Worm (Caenorhabditis elegans) whole organism, L4 larva: ENCODE measurements around the gene F07G6.8.

Source experiments
- ama-1 ChIP-seq: fragments of 150-350 bp; optimal IDR thresholded peaks from 2 replicates; lab custom pipeline; 2014; ENCODE audit warnings: inconsistent platforms, mixed read lengths
- daf-19 ChIP-seq: fragments of 200-800 bp; sonication (Bioruptor generic); conservative IDR thresholded peaks from 2 replicates; pipeline ENCODE4 v1.3.6; 2022; ENCODE audit warnings: missing genetic modification characterization, missing compliant biosample characterization
- hmg-1.1 ChIP-seq: fragments of 200-800 bp; sonication (Bioruptor generic); IDR thresholded peaks from 2 replicates; pipeline ENCODE4 v1.3.6; 2022; ENCODE audit warnings: missing genetic modification reagents, missing genetic modification characterization, missing compliant biosample characterization
- lsy-2 ChIP-seq, 2 experiments: fragments of 150-350 bp in 1 of 2; sonication (generic microtip) in 1 of 2; optimal IDR thresholded peaks; 2 replicates each; lab custom pipeline; 2014 to 2017; ENCODE audit warnings: missing biosample characterization in 2 of 2, missing genetic modification characterization in 2 of 2
- mep-1 ChIP-seq: fragments of 150-350 bp; sonication (generic microtip); optimal IDR thresholded peaks from 3 replicates; lab custom pipeline; 2014; ENCODE audit warnings: missing biosample characterization, missing genetic modification characterization
- mxl-3 ChIP-seq: fragments of 200-800 bp; sonication (Bioruptor generic); optimal IDR thresholded peaks from 2 replicates; lab custom pipeline; 2018; ENCODE audit warnings: mild to moderate bottlenecking, missing genetic modification characterization, missing compliant biosample characterization
- unc-130 ChIP-seq: sonication (generic microtip); optimal IDR thresholded peaks from 2 replicates; lab custom pipeline; 2016; ENCODE audit warnings: missing genetic modification reagents, missing genetic modification characterization, missing compliant biosample characterization

ce11 chrX:1675879-1676278 lies 44.4 kb downstream of the F07G6.8 start:
- TF ChIP-seq lsy-2 (tag; optimal IDR thresholded peaks at IDR 0.05; lab: Kevin White, UChicago) (no peak), hmg-1.1 (GFP tag; lab: Robert Waterston, UW) (no peak), ama-1 (lab: Kevin White, UChicago) (no peak), unc-130 (GFP tag; lab: Kevin White, UChicago) (no peak), daf-19 (GFP tag; lab: Robert Waterston, UW) (no peak), mxl-3 (GFP tag; lab: Kevin White, UChicago) (no peak), mep-1 (tag; lab: Kevin White, UChicago) (no peak)
